Worm (Caenorhabditis elegans) whole organism, L1 larva: ENCODE data around the gene C33D9.10.

Experiments
- C04F5.9 ChIP-seq: sonication (generic microtip); optimal IDR thresholded peaks from 2 replicates; lab custom pipeline; 2016; ENCODE audit warnings: missing genetic modification characterization, missing compliant biosample characterization
- C16A3.4 ChIP-seq: fragments of 150-350 bp; optimal IDR thresholded peaks from 2 replicates; lab custom pipeline; 2014; ENCODE audit warnings: missing biosample characterization, missing genetic modification characterization
- Y116A8C.19 ChIP-seq: sonication (generic microtip); optimal IDR thresholded peaks from 2 replicates; lab custom pipeline; 2016; ENCODE audit warnings: missing compliant biosample characterization, missing genetic modification characterization, borderline replicate concordance
- aha-1 ChIP-seq: fragments of 150-350 bp; optimal IDR thresholded peaks from 2 replicates; lab custom pipeline; 2014; ENCODE audit warnings: missing biosample characterization, missing genetic modification characterization
- aly-2 ChIP-seq: fragments of 150-350 bp; optimal IDR thresholded peaks from 2 replicates; lab custom pipeline; 2014; ENCODE audit warnings: missing biosample characterization, missing genetic modification characterization
- blmp-1 ChIP-seq: fragments of 150-350 bp; optimal IDR thresholded peaks from 2 replicates; lab custom pipeline; 2014; ENCODE audit warnings: missing biosample characterization, missing genetic modification characterization
- ceh-88 ChIP-seq: fragments of 200-800 bp; sonication (Bioruptor generic); IDR thresholded peaks from 2 replicates; pipeline ENCODE4 v1.3.6; 2022; ENCODE audit warnings: missing genetic modification characterization, missing compliant biosample characterization
- ces-1 ChIP-seq: fragments of 150-350 bp; optimal IDR thresholded peaks from 2 replicates; lab custom pipeline; 2014; ENCODE audit warnings: missing biosample characterization, missing genetic modification reagents, missing genetic modification characterization
- dsc-1 ChIP-seq: sonication (generic microtip); optimal IDR thresholded peaks from 2 replicates; lab custom pipeline; 2016; ENCODE audit warnings: mild to moderate bottlenecking, missing genetic modification characterization, missing compliant biosample characterization
- efl-1 ChIP-seq, 4 experiments: fragments of 150-350 bp; optimal IDR thresholded peaks in 3 of 4; peaks in 1 of 4; 1 replicate in 1 of 4; 2 replicates in 3 of 4; lab custom pipeline; 2014; ENCODE audit warnings: missing biosample characterization in 2 of 4, missing genetic modification characterization in 2 of 4, missing genetic modification reagents in 2 of 4
- efl-3 ChIP-seq: fragments of 200-800 bp; sonication (Bioruptor generic); optimal IDR thresholded peaks from 2 replicates; lab custom pipeline; 2018; ENCODE audit warnings: mild to moderate bottlenecking, missing genetic modification characterization, missing compliant biosample characterization
- elt-3 ChIP-seq, 6 experiments: fragments of 150-350 bp in 1 of 6; sonication (generic microtip); optimal IDR thresholded peaks; 2 replicates each; lab custom pipeline; 2017 to 2018; ENCODE audit warnings: missing biosample characterization in 6 of 6, missing genetic modification characterization in 6 of 6, inconsistent platforms in 1 of 6
- fkh-10 ChIP-seq: sonication (generic microtip); optimal IDR thresholded peaks from 2 replicates; lab custom pipeline; 2017; ENCODE audit warnings: missing biosample characterization, missing genetic modification reagents, missing genetic modification characterization
- fos-1 ChIP-seq: fragments of 150-350 bp; optimal IDR thresholded peaks from 2 replicates; lab custom pipeline; 2014; ENCODE audit warnings: missing biosample characterization, missing genetic modification characterization
- hpl-2 ChIP-seq: fragments of 150-350 bp; optimal IDR thresholded peaks from 2 replicates; lab custom pipeline; 2014; ENCODE audit warnings: missing biosample characterization, missing genetic modification reagents, missing genetic modification characterization
- irx-1 ChIP-seq: sonication (generic microtip); optimal IDR thresholded peaks from 2 replicates; lab custom pipeline; 2016; ENCODE audit warnings: missing genetic modification characterization, missing compliant biosample characterization
- jun-1 ChIP-seq: fragments of 150-350 bp; optimal IDR thresholded peaks from 2 replicates; lab custom pipeline; 2014; ENCODE audit warnings: missing biosample characterization, missing genetic modification reagents, missing genetic modification characterization
- lin-13 ChIP-seq: fragments of 150-350 bp; optimal IDR thresholded peaks from 2 replicates; lab custom pipeline; 2014; ENCODE audit warnings: missing biosample characterization, missing genetic modification reagents, missing genetic modification characterization
- lin-14 ChIP-seq: fragments of 200-800 bp; sonication (Bioruptor generic); optimal IDR thresholded peaks from 2 replicates; lab custom pipeline; 2018; ENCODE audit warnings: mild to moderate bottlenecking, missing genetic modification characterization, moderate library complexity, missing compliant biosample characterization
- lir-3 ChIP-seq: sonication (generic microtip); optimal IDR thresholded peaks from 2 replicates; lab custom pipeline; 2016; ENCODE audit warnings: mild to moderate bottlenecking, missing genetic modification characterization, moderate library complexity, missing compliant biosample characterization; ENCODE audit not compliant: poor library complexity
- mab-9 ChIP-seq: fragments of 200-800 bp; sonication (Bioruptor generic); IDR thresholded peaks from 2 replicates; pipeline ENCODE4 v1.3.6; 2022; ENCODE audit warnings: missing genetic modification reagents, missing genetic modification characterization, missing compliant biosample characterization
- nhr-11 ChIP-seq: fragments of 150-350 bp; optimal IDR thresholded peaks from 2 replicates; lab custom pipeline; 2014; ENCODE audit warnings: missing biosample characterization, missing genetic modification characterization
- nhr-12 ChIP-seq: sonication (generic microtip); optimal IDR thresholded peaks from 2 replicates; lab custom pipeline; 2017; ENCODE audit warnings: missing biosample characterization, missing genetic modification characterization
- nhr-20 ChIP-seq: sonication (generic microtip); optimal IDR thresholded peaks from 2 replicates; lab custom pipeline; 2016; ENCODE audit warnings: mild to moderate bottlenecking, missing genetic modification characterization, missing compliant biosample characterization
- nhr-237 ChIP-seq: fragments of 150-350 bp; optimal IDR thresholded peaks from 2 replicates; lab custom pipeline; 2014; ENCODE audit warnings: missing biosample characterization, missing genetic modification characterization
- nhr-71 ChIP-seq: sonication (generic microtip); optimal IDR thresholded peaks from 2 replicates; lab custom pipeline; 2016; ENCODE audit warnings: mild to moderate bottlenecking, missing genetic modification characterization, moderate library complexity, missing compliant biosample characterization
- nhr-77 ChIP-seq: fragments of 150-350 bp; optimal IDR thresholded peaks from 2 replicates; lab custom pipeline; 2014; ENCODE audit warnings: missing biosample characterization, missing genetic modification characterization
- nhr-84 ChIP-seq: sonication (generic microtip); optimal IDR thresholded peaks from 2 replicates; lab custom pipeline; 2017; ENCODE audit warnings: missing biosample characterization, missing genetic modification characterization
- nhr-85 ChIP-seq: sonication (generic microtip); peaks from one replicate; lab custom pipeline; 2016; ENCODE audit warnings: missing genetic modification characterization, inconsistent platforms, missing compliant biosample characterization
- nhr-90 ChIP-seq: sonication (generic microtip); optimal IDR thresholded peaks from 2 replicates; lab custom pipeline; 2016; ENCODE audit warnings: mild to moderate bottlenecking, missing genetic modification characterization, missing compliant biosample characterization; ENCODE audit not compliant: poor library complexity
- pax-3 ChIP-seq: fragments of 200-800 bp; sonication (Bioruptor generic); optimal IDR thresholded peaks from 2 replicates; lab custom pipeline; 2018; ENCODE audit warnings: mild to moderate bottlenecking, missing genetic modification characterization, moderate library complexity, missing compliant biosample characterization
- skn-1 ChIP-seq: fragments of 150-350 bp; optimal IDR thresholded peaks from 2 replicates; lab custom pipeline; 2014; ENCODE audit warnings: missing biosample characterization, missing genetic modification characterization
- snu-23 ChIP-seq: sonication (generic microtip); optimal IDR thresholded peaks from 2 replicates; lab custom pipeline; 2016; ENCODE audit warnings: missing genetic modification characterization, missing compliant biosample characterization
- sox-4 ChIP-seq: sonication (generic microtip); optimal IDR thresholded peaks from 2 replicates; lab custom pipeline; 2016; ENCODE audit warnings: missing genetic modification characterization, missing compliant biosample characterization
- sup-37 ChIP-seq: fragments of 200-800 bp; sonication (Bioruptor generic); optimal IDR thresholded peaks from 2 replicates; lab custom pipeline; 2018; ENCODE audit warnings: mild to moderate bottlenecking, missing genetic modification characterization, missing compliant biosample characterization
- tbx-2 ChIP-seq: sonication (generic microtip); optimal IDR thresholded peaks from 2 replicates; lab custom pipeline; 2016; ENCODE audit warnings: missing genetic modification characterization, missing compliant biosample characterization
- tlp-1 ChIP-seq: fragments of 150-350 bp; optimal IDR thresholded peaks from 2 replicates; lab custom pipeline; 2014; ENCODE audit warnings: missing biosample characterization, missing genetic modification characterization
- unc-62 ChIP-seq: fragments of 150-350 bp; optimal IDR thresholded peaks from 2 replicates; lab custom pipeline; 2014; ENCODE audit warnings: missing biosample characterization, missing genetic modification reagents, missing genetic modification characterization
- unc-98 ChIP-seq: fragments of 200-800 bp; sonication (Bioruptor generic); IDR thresholded peaks from 2 replicates; pipeline ENCODE4 v1.3.6; 2022; ENCODE audit warnings: missing genetic modification characterization, missing compliant biosample characterization
- zag-1 ChIP-seq: fragments of 150-350 bp; optimal IDR thresholded peaks from 2 replicates; lab custom pipeline; 2014; ENCODE audit warnings: missing biosample characterization, missing genetic modification characterization
- zip-4 ChIP-seq: fragments of 200-800 bp; sonication (Bioruptor generic); optimal IDR thresholded peaks from 2 replicates; lab custom pipeline; 2018; ENCODE audit warnings: mild to moderate bottlenecking, missing genetic modification characterization, moderate library complexity, missing compliant biosample characterization
- ztf-11 ChIP-seq, 2 experiments: sonication (generic microtip); optimal IDR thresholded peaks; 2 replicates each; lab custom pipeline; 2016 to 2017; ENCODE audit warnings: missing genetic modification characterization in 2 of 2, missing biosample characterization in 1 of 2, missing compliant biosample characterization in 1 of 2

The C33D9.10 gene

DNA sequence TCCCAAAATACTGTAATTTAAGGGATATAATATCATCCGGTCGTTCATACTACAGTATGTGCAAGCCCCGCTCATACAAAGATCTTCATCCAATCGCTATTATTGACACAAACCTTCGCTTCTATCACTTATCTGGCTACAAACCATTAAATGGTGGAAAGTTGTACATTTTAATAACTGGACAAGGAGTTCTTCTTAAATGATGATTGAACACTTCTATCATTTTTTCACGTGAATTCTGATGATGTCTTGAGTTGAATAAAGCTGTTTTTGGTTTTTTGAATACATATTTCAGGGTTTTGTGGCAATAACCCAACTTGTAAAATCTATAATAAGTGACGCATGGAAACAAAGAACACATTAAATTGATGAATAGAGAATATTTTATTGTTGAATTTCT is 34.6 kb upstream of the C33D9.10 start:
- no peak for TF ChIP-seq irx-1
- no peak for TF ChIP-seq nhr-20
- TF ChIP-seq zip-4 (GFP tag; lab: Kevin White, UChicago) = no peak
- peak; percentile 75 for TF ChIP-seq nhr-85 (tag; lab: Kevin White, UChicago)
- TF ChIP-seq elt-3 (tag; optimal IDR thresholded peaks at IDR 0.05; lab: Kevin White, UChicago) = peak in 2 of 6 experiments; percentile 18 to 36
- TF ChIP-seq tbx-2 = peak; percentile 12
- TF ChIP-seq pax-3 (tag; lab: Kevin White, UChicago) = no peak
- TF ChIP-seq aha-1 = no peak
- TF ChIP-seq lin-14 (GFP tag; lab: Kevin White, UChicago) = peak; percentile 28
- TF ChIP-seq hpl-2 (GFP tag; lab: Kevin White, UChicago) = no peak
- TF ChIP-seq aly-2 (tag; lab: Kevin White, UChicago) = peak; percentile 92
- TF ChIP-seq sup-37 = no peak
- TF ChIP-seq nhr-71 (tag; lab: Kevin White, UChicago) = peak; percentile 24
- no peak for TF ChIP-seq mab-9 (GFP tag; lab: Robert Waterston, UW)
- TF ChIP-seq zag-1 (tag; lab: Kevin White, UChicago) = no peak
- TF ChIP-seq skn-1 = no peak
- no peak for TF ChIP-seq fos-1
- TF ChIP-seq nhr-90 (tag; lab: Kevin White, UChicago) = peak; percentile 31

DNA sequence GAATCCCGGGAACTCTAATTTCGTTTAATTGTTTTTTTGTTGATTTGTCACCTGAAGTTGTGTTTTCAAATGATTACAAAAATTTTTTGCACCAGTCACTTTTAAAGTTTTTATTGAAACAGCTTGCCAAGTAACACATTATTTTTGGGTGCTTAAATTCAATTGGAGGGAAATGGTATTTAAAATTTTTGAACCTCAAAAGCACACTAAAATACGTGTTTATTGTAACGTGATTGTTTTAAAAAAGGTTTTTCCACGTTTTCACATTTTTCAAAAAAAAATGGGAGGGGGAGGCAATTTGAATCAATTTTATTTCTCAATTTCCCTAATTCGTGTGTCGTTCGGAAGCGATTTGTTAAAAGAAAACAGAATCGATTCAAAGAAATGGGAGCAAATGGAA is 33.2 kb upstream of the C33D9.10 start, which contains the start of gene T28C6.5:
Gene T28C6.5 (plus strand): TSS at position 301 of the 400 bp plus-strand sequence.
- TF ChIP-seq nhr-77 (no peak), zip-4 (GFP tag; lab: Kevin White, UChicago) (no peak), mab-9 (GFP tag; lab: Robert Waterston, UW) (no peak), ztf-11 (tag; optimal IDR thresholded peaks at IDR 0.05; lab: Kevin White, UChicago) (no peak), nhr-11 (tag; lab: Kevin White, UChicago) (no peak), nhr-85 (tag; lab: Kevin White, UChicago) (no peak), lir-3 (tag; lab: Kevin White, UChicago) (no peak), sox-4 (tag; lab: Kevin White, UChicago) (no peak), fkh-10 (GFP tag; lab: Kevin White, UChicago) (no peak), lin-13 (GFP tag; lab: Kevin White, UChicago) (no peak), nhr-20 (no peak)

DNA sequence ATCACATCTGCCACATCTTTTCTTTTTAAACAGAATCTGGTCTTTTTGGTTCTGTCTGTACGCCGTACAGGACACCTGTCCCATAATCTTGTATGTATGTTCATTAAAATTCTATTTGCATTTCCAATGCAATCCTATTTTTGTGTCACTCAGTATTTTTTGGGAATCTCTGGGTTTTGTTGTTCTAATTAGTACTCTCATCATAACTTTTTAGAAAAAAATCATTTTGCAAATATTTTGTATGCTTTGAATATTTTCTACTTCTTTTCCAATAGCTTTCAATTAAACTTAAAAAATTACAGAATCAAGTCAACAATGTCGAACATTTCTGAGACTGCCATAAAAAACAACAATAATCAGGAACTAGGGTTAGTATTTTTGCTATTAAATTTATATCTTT is 32.1 kb upstream of the C33D9.10 start, which contains the start of gene T28C6.3:
Gene T28C6.3 (plus strand): TSS at position 301 of the 400 bp plus-strand sequence.
- TF ChIP-seq nhr-237 (tag; lab: Kevin White, UChicago) (no peak), efl-1 (optimal IDR thresholded peaks at IDR 0.05; lab: Kevin White, UChicago) (no peak), efl-1 (GFP tag; optimal IDR thresholded peaks at IDR 0.05 in 1 of 2; lab: Kevin White, UChicago) (peak in 1 of 2 experiments; percentile 9)

DNA sequence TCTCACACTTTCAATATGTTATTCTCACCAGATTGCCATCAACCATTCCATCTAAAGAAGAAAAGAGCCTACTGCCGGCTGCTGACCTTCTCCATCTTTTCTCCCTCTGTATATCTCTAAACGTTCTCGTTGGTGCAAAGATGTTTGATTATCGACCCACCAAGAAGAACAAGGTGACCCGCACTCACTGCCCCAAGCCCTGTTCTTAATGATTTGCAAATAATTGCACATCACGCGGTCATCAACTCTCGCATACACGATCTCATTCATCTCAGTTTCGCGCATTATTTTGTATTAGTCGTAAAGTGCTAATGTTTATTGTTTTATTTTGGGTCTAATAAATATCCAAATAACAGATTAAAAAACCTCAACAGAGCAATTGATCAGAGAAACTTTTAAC is 31.5 kb upstream of the C33D9.10 start:
- TF ChIP-seq ceh-88 (no peak), nhr-12 (no peak), C04F5.9 (tag; lab: Kevin White, UChicago) (no peak), unc-62 (GFP tag; lab: Kevin White, UChicago) (no peak), zip-4 (GFP tag; lab: Kevin White, UChicago) (no peak)

DNA sequence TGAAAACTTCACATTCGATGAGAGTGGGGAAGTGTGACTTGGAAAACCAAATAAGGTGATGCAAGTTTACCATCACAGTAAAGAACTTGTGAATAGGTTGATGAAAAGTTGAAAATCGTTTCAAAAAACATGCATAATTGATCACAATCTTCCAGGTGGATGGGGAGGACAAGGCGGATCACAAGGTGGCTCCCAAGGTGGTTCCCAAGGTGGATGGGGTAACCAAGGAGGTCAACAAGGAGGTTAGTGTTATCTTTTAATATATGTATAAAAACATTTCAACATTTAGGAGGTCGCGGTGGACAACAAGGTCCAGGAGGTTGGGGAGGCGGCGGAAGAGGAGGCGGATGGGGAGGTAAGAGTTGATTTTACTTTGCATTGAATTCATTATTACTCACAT is 29.7 kb upstream of the C33D9.10 start, which contains the start of gene T28C6.10:
Gene T28C6.10 (plus strand): TSS at position 301 of the 400 bp plus-strand sequence.
- no peak for TF ChIP-seq jun-1 (tag; lab: Kevin White, UChicago)
- TF ChIP-seq lin-14 (GFP tag; lab: Kevin White, UChicago) = no peak
- no peak for TF ChIP-seq unc-98 (GFP tag; lab: Robert Waterston, UW)
- no peak for TF ChIP-seq lin-13 (GFP tag; lab: Kevin White, UChicago)
- TF ChIP-seq nhr-20 = no peak
- TF ChIP-seq Y116A8C.19 (tag; lab: Kevin White, UChicago) = no peak
- no peak for TF ChIP-seq blmp-1
- no peak for TF ChIP-seq ceh-88
- no peak for TF ChIP-seq efl-3 (GFP tag; lab: Kevin White, UChicago)
- no peak for TF ChIP-seq snu-23 (GFP tag; lab: Kevin White, UChicago)
- no peak for TF ChIP-seq dsc-1 (tag; lab: Kevin White, UChicago)
- TF ChIP-seq C16A3.4 (tag; lab: Kevin White, UChicago) = no peak
- TF ChIP-seq unc-62 (GFP tag; lab: Kevin White, UChicago) = no peak
- TF ChIP-seq lir-3 (tag; lab: Kevin White, UChicago) = no peak
- TF ChIP-seq efl-1 (optimal IDR thresholded peaks at IDR 0.05; lab: Kevin White, UChicago) = no peak
- no peak for TF ChIP-seq efl-1 (GFP tag; optimal IDR thresholded peaks at IDR 0.05 in 1 of 2; lab: Kevin White, UChicago)
- no peak for TF ChIP-seq ces-1 (GFP tag; lab: Kevin White, UChicago)
- no peak for TF ChIP-seq aha-1
- no peak for TF ChIP-seq nhr-84 (tag; lab: Kevin White, UChicago)
- TF ChIP-seq tlp-1 (tag; lab: Kevin White, UChicago) = no peak
